Fruit fly (Drosophila melanogaster) Kc167 (cell line): ENCODE data around the gene Kua.

ENCODE experiments used
- Myc ChIP-seq: fragments of >200 bp; optimal IDR thresholded peaks from 2 replicates; lab custom pipeline; 2017; ENCODE audit warnings: missing external identifiers
- Sin3A ChIP-seq: fragments of >200 bp; optimal IDR thresholded peaks from 2 replicates; lab custom pipeline; 2018; ENCODE audit warnings: missing external identifiers
- h ChIP-seq: fragments of >200 bp; optimal IDR thresholded peaks from 3 replicates; lab custom pipeline; 2018; ENCODE audit warnings: missing external identifiers
- insv ChIP-seq: fragments of >200 bp; optimal IDR thresholded peaks from 3 replicates; lab custom pipeline; 2018; ENCODE audit warnings: missing external identifiers
- psq ChIP-seq: fragments of >200 bp; optimal IDR thresholded peaks from 2 replicates; lab custom pipeline; 2017; ENCODE audit warnings: missing external identifiers
- ttk ChIP-seq: sonication (Bioruptor generic); optimal IDR thresholded peaks from 2 replicates; lab custom pipeline; 2017; ENCODE audit warnings: missing external identifiers

- TF ChIP-seq h (lab: Kevin White, UChicago) (no peak), insv (lab: Kevin White, UChicago) (no peak), psq (lab: Kevin White, UChicago) (no peak), Sin3A (lab: Kevin White, UChicago) (no peak), ttk (lab: Kevin White, UChicago) (no peak), Myc (lab: Kevin White, UChicago) (no peak)
Observed at dm6 chr2L:20097105-20097631, at the start of gene Kua, which contains the start of gene mRpS18B.
